Fruit fly (Drosophila melanogaster): ENCODE measurements around the gene CG43796.

dm6 chr2L:8525000-8525399 lies 42.8 kb downstream of the CG43796 start:
- TF ChIP-seq usp (GFP tag; optimal IDR thresholded peaks at IDR 0.05): no peak
- TF ChIP-seq CG8478 (optimal IDR thresholded peaks at IDR 0.05): no peak
- no peak for TF ChIP-seq psq (optimal IDR thresholded peaks at IDR 0.05)

All from whole organism.